Fruit fly (Drosophila melanogaster) whole organism, wandering third instar larva: Measurements from ENCODE around the gene CG46463.

Source experiments
- Abd-B ChIP-seq: fragments of >200 bp; optimal IDR thresholded peaks from 2 replicates; lab custom pipeline; 2017; ENCODE audit warnings: missing biosample characterization, missing genetic modification characterization
- Dif ChIP-seq: fragments of 200-275, 200-300 bp; sonication (Bioruptor generic); optimal IDR thresholded peaks from 2 replicates; lab custom pipeline; 2018; ENCODE audit warnings: missing biosample characterization, missing genetic modification characterization; ENCODE audit not compliant: partially characterized antibody
- Hr78 ChIP-seq: fragments of >200 bp; optimal IDR thresholded peaks from 2 replicates; lab custom pipeline; 2017; ENCODE audit warnings: missing biosample characterization, missing genetic modification characterization
- Myc ChIP-seq: fragments of >200 bp; optimal IDR thresholded peaks from 2 replicates; lab custom pipeline; 2017
- brk ChIP-seq: fragments of 200-800 bp; sonication (Bioruptor generic); optimal IDR thresholded peaks from 2 replicates; lab custom pipeline; 2016; ENCODE audit warnings: missing biosample characterization, mild to moderate bottlenecking, missing genetic modification characterization
- dsf ChIP-seq: sonication (Bioruptor generic); optimal IDR thresholded peaks from 2 replicates; lab custom pipeline; 2016; ENCODE audit warnings: missing biosample characterization, missing genetic modification characterization, borderline replicate concordance
- lola ChIP-seq: fragments of >200 bp; optimal IDR thresholded peaks from 2 replicates; lab custom pipeline; 2017; ENCODE audit warnings: missing biosample characterization, missing genetic modification characterization
- woc ChIP-seq: sonication (Bioruptor generic); optimal IDR thresholded peaks from 2 replicates; lab custom pipeline; 2016; ENCODE audit warnings: missing biosample characterization, mild to moderate bottlenecking, missing genetic modification characterization

dm6 chr3L:3485088-3485710, 24.1 kb downstream of the CG46463 start:
- no peak for TF ChIP-seq Dif (GFP tag; lab: Kevin White, UChicago)
- TF ChIP-seq Myc (lab: Kevin White, UChicago), result no peak
- TF ChIP-seq Abd-B (GFP tag; lab: Kevin White, UChicago), result no peak
- TF ChIP-seq brk, result no peak
- no peak for TF ChIP-seq woc (GFP tag; lab: Kevin White, UChicago)
- no peak for TF ChIP-seq Hr78 (GFP tag; lab: Kevin White, UChicago)
- TF ChIP-seq lola (GFP tag; lab: Kevin White, UChicago), result no peak
- no peak for TF ChIP-seq dsf
